Worm (Caenorhabditis elegans): Measurements from ENCODE around the gene Y53F4A.2.

- TF ChIP-seq nhr-12 (tag; optimal IDR thresholded peaks at IDR 0.05) (no peak), ZK546.5 (tag; optimal IDR thresholded peaks at IDR 0.05) (no peak), F13H6.1 (tag; optimal IDR thresholded peaks at IDR 0.05) (no peak), lsy-2 (tag; optimal IDR thresholded peaks at IDR 0.05) (no peak), elt-1 (tag; optimal IDR thresholded peaks at IDR 0.05) (no peak)
Measured at ce11 chrII:14919148-14919755, 42.3 kb upstream of the Y53F4A.2 start, which contains the start of gene pde-3.

Measured in whole organism, L2 larva.